Fruit fly (Drosophila melanogaster) whole organism: ENCODE results near the gene GCC88.

Source experiments
- CG8478 ChIP-seq: fragments of >200 bp; optimal IDR thresholded peaks from 2 replicates; lab custom pipeline; 2018; ENCODE audit warnings: inconsistent platforms
- Dll ChIP-seq: fragments of >200 bp; optimal IDR thresholded peaks from 2 replicates; lab custom pipeline; 2017
- EcR ChIP-seq, 2 experiments: fragments of >200 bp; optimal IDR thresholded peaks; 2 replicates each; lab custom pipeline; 2017; ENCODE audit warnings: missing biosample characterization in 2 of 2, missing genetic modification characterization in 2 of 2, missing genetic modification reagents in 2 of 2
- pan ChIP-seq: fragments of >200 bp; optimal IDR thresholded peaks from 2 replicates; lab custom pipeline; 2017
- psq ChIP-seq: fragments of >200 bp; optimal IDR thresholded peaks from 2 replicates; lab custom pipeline; 2017
- usp ChIP-seq: fragments of >200 bp; optimal IDR thresholded peaks from 2 replicates; lab custom pipeline; 2017; ENCODE audit warnings: missing biosample characterization, missing genetic modification characterization, mixed read lengths

dm6 chr3R:11263579-11263978, 33.2 kb upstream of the GCC88 start:
- TF ChIP-seq pan (no peak), CG8478 (no peak), usp (GFP tag; lab: Kevin White, UChicago) (no peak), Dll (lab: Kevin White, UChicago) (no peak), psq (lab: Kevin White, UChicago) (no peak), EcR (GFP tag; optimal IDR thresholded peaks at IDR 0.05; lab: Kevin White, UChicago) (no peak)
